2 fruit fly cellular contexts compared by ENCODE assay signal in the genomic region with DNA sequence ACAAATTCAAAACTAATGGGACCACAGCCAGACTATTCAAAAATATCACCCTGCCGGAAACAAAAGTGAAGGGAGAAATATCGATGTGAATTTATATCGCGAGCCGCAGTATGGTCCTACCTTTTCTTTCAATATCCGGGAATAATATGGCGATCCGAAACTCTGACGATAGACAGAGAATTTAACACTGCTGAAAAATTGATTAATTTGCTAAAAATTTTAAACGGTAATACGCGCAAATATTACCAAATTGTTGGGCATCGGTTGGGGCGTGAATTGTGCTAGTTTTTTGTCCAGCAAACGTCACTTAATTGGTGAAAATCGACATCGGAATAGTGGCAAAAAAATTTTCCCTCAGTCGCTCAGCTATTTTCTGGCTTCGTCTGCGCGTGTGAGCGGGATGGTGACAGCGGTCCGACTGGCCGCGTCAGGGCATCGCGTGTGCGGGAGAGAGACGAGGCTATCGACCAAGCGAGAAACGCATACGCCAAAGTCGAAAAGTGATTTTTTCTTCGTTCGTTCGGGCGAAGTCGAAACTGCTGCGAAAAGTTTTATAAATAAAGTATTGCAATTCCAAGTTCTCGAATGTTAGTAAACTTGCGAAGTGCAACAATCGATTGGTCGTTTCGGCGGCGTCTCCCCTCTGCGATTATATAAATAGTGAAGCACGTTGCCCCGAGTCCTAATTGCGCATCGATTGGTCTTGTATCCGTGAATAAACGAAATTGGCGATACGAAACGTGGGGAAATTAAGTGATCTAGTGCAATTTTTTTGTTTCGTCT.
TF ChIP-seq lines count a peak whose summit lies in the region.

A gene (plus strand): TSS at position 140 of the 783 bp plus-strand sequence.

TF ChIP-seq in whole organism, embryonic, 481 proteins besides CTCF, POLR2A, EP300 and RAD21 (continued from another document and continues in another):
- peak; percentile 88 for TF ChIP-seq CG18619 (GFP tag; optimal IDR thresholded peaks at IDR 0.05; lab: Kevin White, UChicago)
- peak; percentile 65 for TF ChIP-seq CG14441 (GFP tag; IDR thresholded peaks at IDR 0.05; lab: Robert Waterston, UW)
- TF ChIP-seq CG12391 (tag; optimal IDR thresholded peaks at IDR 0.05; lab: Kevin White, UChicago), result peak; percentile 74
- TF ChIP-seq Rx (GFP tag; IDR thresholded peaks at IDR 0.05; lab: Robert Waterston, UW), result peak; percentile 88
- peak; percentile 68 for TF ChIP-seq CG10959 (GFP tag; IDR thresholded peaks at IDR 0.05; lab: Robert Waterston, UW)
- no peak for TF ChIP-seq pnt (GFP tag; optimal IDR thresholded peaks at IDR 0.05; lab: Kevin White, UChicago)
- TF ChIP-seq NfI (GFP tag; optimal IDR thresholded peaks at IDR 0.05; lab: Kevin White, UChicago), result peak; percentile 93
- peak; percentile 48; the same call in 1 of the 3 replicates for TF ChIP-seq row (GFP tag; IDR thresholded peaks at IDR 0.05; lab: Robert Waterston, UW)
- peak; percentile 87 for TF ChIP-seq CG34376 (GFP tag; optimal IDR thresholded peaks at IDR 0.05; lab: Kevin White, UChicago)
- TF ChIP-seq tll (GFP tag; optimal IDR thresholded peaks at IDR 0.05; lab: Kevin White, UChicago), result peak in 1 of 2 experiments; percentile 62
- TF ChIP-seq CG2889 (GFP tag; IDR thresholded peaks at IDR 0.05; lab: Robert Waterston, UW), result peak; percentile 50; the same call in 2 of the 3 replicates
- peak; percentile 38 for TF ChIP-seq CG12942 (GFP tag; optimal IDR thresholded peaks at IDR 0.05; lab: Kevin White, UChicago)
- no peak for TF ChIP-seq CG5180 (GFP tag; optimal IDR thresholded peaks at IDR 0.05; lab: Kevin White, UChicago)
- peak; percentile 34 for TF ChIP-seq Ssrp (tag; optimal IDR thresholded peaks at IDR 0.05; lab: Kevin White, UChicago)
- peak; percentile 74 for TF ChIP-seq Xbp1 (GFP tag; optimal IDR thresholded peaks at IDR 0.05; lab: Kevin White, UChicago)
- no peak for TF ChIP-seq Doc2 (GFP tag; IDR thresholded peaks at IDR 0.05; lab: Robert Waterston, UW)
- peak; percentile 74 for TF ChIP-seq Usf (GFP tag; optimal IDR thresholded peaks at IDR 0.05; lab: Kevin White, UChicago)
- TF ChIP-seq CG17361 (GFP tag; IDR thresholded peaks at IDR 0.05; lab: Robert Waterston, UW), result peak; percentile 86; the same call in 2 of the 3 replicates
- no peak for TF ChIP-seq CG31388 (GFP tag; optimal IDR thresholded peaks at IDR 0.05; lab: Kevin White, UChicago)
- peak; percentile 81 for TF ChIP-seq zfh2 (GFP tag; optimal IDR thresholded peaks at IDR 0.05; lab: Kevin White, UChicago)
- TF ChIP-seq fd3F (GFP tag; optimal IDR thresholded peaks at IDR 0.05; lab: Kevin White, UChicago), result peak; percentile 75
- TF ChIP-seq Stat92E (GFP tag; optimal IDR thresholded peaks at IDR 0.05; lab: Kevin White, UChicago), result peak in 1 of 3 experiments; percentile 56
- peak; percentile 93 for TF ChIP-seq Rfx (GFP tag; IDR thresholded peaks at IDR 0.05; lab: Robert Waterston, UW)
- peak; percentile 10 for TF ChIP-seq Blimp-1 (GFP tag; optimal IDR thresholded peaks at IDR 0.05; lab: Kevin White, UChicago)
- peak; percentile 91 for TF ChIP-seq HLHmδ (GFP tag; optimal IDR thresholded peaks at IDR 0.05; lab: Kevin White, UChicago)
- TF ChIP-seq D (optimal IDR thresholded peaks at IDR 0.05; lab: Kevin White, UChicago), result no peak
- TF ChIP-seq D (GFP tag; optimal IDR thresholded peaks at IDR 0.05; lab: Kevin White, UChicago), result peak; percentile 63
- TF ChIP-seq danr (GFP tag; IDR thresholded peaks at IDR 0.05; lab: Robert Waterston, UW), result peak; percentile 16; the same call in 1 of the 2 replicates
- no peak for TF ChIP-seq Hr78 (GFP tag; optimal IDR thresholded peaks at IDR 0.05; lab: Kevin White, UChicago)
- peak; percentile 72 for TF ChIP-seq CG13624 (GFP tag; optimal IDR thresholded peaks at IDR 0.05; lab: Kevin White, UChicago)
- TF ChIP-seq psq (GFP tag; optimal IDR thresholded peaks at IDR 0.05; lab: Kevin White, UChicago), result no peak
- TF ChIP-seq en (GFP tag; optimal IDR thresholded peaks at IDR 0.05; lab: Kevin White, UChicago), result peak; percentile 63
- peak; percentile 61; the same call in 2 of the 3 replicates for TF ChIP-seq ase (GFP tag; IDR thresholded peaks at IDR 0.05; lab: Robert Waterston, UW)
- TF ChIP-seq amos (GFP tag; IDR thresholded peaks at IDR 0.05; lab: Robert Waterston, UW; ENCODE audit: partially characterized antibody), result peak; percentile 55
- TF ChIP-seq Atf-2 (GFP tag; optimal IDR thresholded peaks at IDR 0.05; lab: Kevin White, UChicago), result peak; percentile 61
- TF ChIP-seq Drgx (GFP tag; IDR thresholded peaks at IDR 0.05; lab: Robert Waterston, UW), result no peak
- TF ChIP-seq CG9932 (GFP tag; IDR thresholded peaks at IDR 0.05; lab: Robert Waterston, UW), result peak; percentile 65
- no peak for TF ChIP-seq dmrt99B (tag; optimal IDR thresholded peaks at IDR 0.05; lab: Kevin White, UChicago)
- no peak for TF ChIP-seq Trl (optimal IDR thresholded peaks at IDR 0.05; lab: Kevin White, UChicago)
- TF ChIP-seq Trl (GFP tag; optimal IDR thresholded peaks at IDR 0.05; lab: Kevin White, UChicago), result peak; percentile 87
- TF ChIP-seq CG7745 (tag; optimal IDR thresholded peaks at IDR 0.05; lab: Kevin White, UChicago), result no peak
- TF ChIP-seq MTF-1 (GFP tag; optimal IDR thresholded peaks at IDR 0.05; lab: Kevin White, UChicago; ENCODE audit: borderline replicate concordance), result peak; percentile 87
- TF ChIP-seq maf-S (GFP tag; optimal IDR thresholded peaks at IDR 0.05; lab: Kevin White, UChicago), result peak; percentile 63
- peak; percentile 92 for TF ChIP-seq chm (GFP tag; IDR thresholded peaks at IDR 0.05; lab: Robert Waterston, UW)
- TF ChIP-seq lola (GFP tag; optimal IDR thresholded peaks at IDR 0.05; lab: Kevin White, UChicago), result peak in 1 of 3 experiments; percentile 5
- TF ChIP-seq gsb (GFP tag; IDR thresholded peaks at IDR 0.05; lab: Robert Waterston, UW), result 0 out of 2 replicates have a peak, but pooled peaks have one; percentile 13
- peak; percentile 91 for TF ChIP-seq NC2β (GFP tag; optimal IDR thresholded peaks at IDR 0.05; lab: Kevin White, UChicago)
- TF ChIP-seq crc (GFP tag; optimal IDR thresholded peaks at IDR 0.05; lab: Kevin White, UChicago), result peak; percentile 82
- peak; percentile 78 for TF ChIP-seq CG3847 (GFP tag; IDR thresholded peaks at IDR 0.05; lab: Robert Waterston, UW)
- peak; percentile 70 for TF ChIP-seq Ptx1 (GFP tag; IDR thresholded peaks at IDR 0.05; lab: Robert Waterston, UW)
- TF ChIP-seq toy (GFP tag; IDR thresholded peaks at IDR 0.05; lab: Robert Waterston, UW), result 0 out of 2 replicates have a peak, but pooled peaks have one; percentile 28
- TF ChIP-seq CG10565 (GFP tag; optimal IDR thresholded peaks at IDR 0.05; lab: Kevin White, UChicago), result no peak
- no peak for TF ChIP-seq CG31365 (tag; optimal IDR thresholded peaks at IDR 0.05; lab: Kevin White, UChicago)
- peak; percentile 77 for TF ChIP-seq dm (GFP tag; optimal IDR thresholded peaks at IDR 0.05; lab: Kevin White, UChicago)
- TF ChIP-seq usp (GFP tag; optimal IDR thresholded peaks at IDR 0.05; lab: Kevin White, UChicago), result no peak
- TF ChIP-seq trem (tag; optimal IDR thresholded peaks at IDR 0.05; lab: Kevin White, UChicago), result peak; percentile 16
- TF ChIP-seq tup (GFP tag; optimal IDR thresholded peaks at IDR 0.05; lab: Kevin White, UChicago), result peak; percentile 31
- peak; percentile 0 for TF ChIP-seq CG6683 (GFP tag; optimal IDR thresholded peaks at IDR 0.05; lab: Kevin White, UChicago)
- peak; percentile 74 for TF ChIP-seq onecut (GFP tag; IDR thresholded peaks at IDR 0.05; lab: Robert Waterston, UW)

TF ChIP-seq in whole organism, prepupa, 60 proteins besides CTCF, POLR2A, EP300 and RAD21 (continued from another document):
- peak; percentile 74 for TF ChIP-seq net (GFP tag; optimal IDR thresholded peaks at IDR 0.05; lab: Kevin White, UChicago)
- TF ChIP-seq lz (GFP tag; optimal IDR thresholded peaks at IDR 0.05; lab: Kevin White, UChicago), result peak; percentile 79
- peak; percentile 76 for TF ChIP-seq CG31627 (GFP tag; optimal IDR thresholded peaks at IDR 0.05; lab: Kevin White, UChicago)
- TF ChIP-seq CG9139 (GFP tag; optimal IDR thresholded peaks at IDR 0.05; lab: Kevin White, UChicago), result peak; percentile 76
- TF ChIP-seq fd59A (GFP tag; optimal IDR thresholded peaks at IDR 0.05; lab: Kevin White, UChicago), result peak; percentile 42
- no peak for TF ChIP-seq Smox (GFP tag; optimal IDR thresholded peaks at IDR 0.05; lab: Kevin White, UChicago)
- peak; percentile 79 for TF ChIP-seq Hr39 (GFP tag; optimal IDR thresholded peaks at IDR 0.05; lab: Kevin White, UChicago)
- no peak for TF ChIP-seq svp (GFP tag; lab: Kevin White, UChicago)
- TF ChIP-seq topi (GFP tag; optimal IDR thresholded peaks at IDR 0.05; lab: Kevin White, UChicago), result peak; percentile 77
- TF ChIP-seq Hr38 (GFP tag; optimal IDR thresholded peaks at IDR 0.05; lab: Kevin White, UChicago), result no peak
- peak; percentile 33 for TF ChIP-seq dac (GFP tag; optimal IDR thresholded peaks at IDR 0.05; lab: Kevin White, UChicago)
- TF ChIP-seq Eip93F (GFP tag; optimal IDR thresholded peaks at IDR 0.05; lab: Kevin White, UChicago), result no peak
- no peak for TF ChIP-seq fd85E (GFP tag; optimal IDR thresholded peaks at IDR 0.05; lab: Kevin White, UChicago)
- peak; percentile 23 for TF ChIP-seq CG1621 (tag; optimal IDR thresholded peaks at IDR 0.05; lab: Kevin White, UChicago)
